Worm (Caenorhabditis elegans) whole organism, L4 larva: ENCODE results near the gene rpi-2.

ENCODE experiments used
- F26F4.8 ChIP-seq: fragments of 200-800 bp; sonication (Bioruptor generic); conservative IDR thresholded peaks from 2 replicates; pipeline ENCODE4 v1.3.6; 2022; ENCODE audit warnings: missing genetic modification characterization, missing compliant biosample characterization
- F49E8.2 ChIP-seq: sonication (generic microtip); optimal IDR thresholded peaks from 2 replicates; lab custom pipeline; 2016; ENCODE audit warnings: missing compliant biosample characterization, mild to moderate bottlenecking, missing genetic modification characterization, borderline replicate concordance
- R02D3.7 ChIP-seq: fragments of 150-350 bp; sonication (generic microtip); optimal IDR thresholded peaks from 3 replicates; lab custom pipeline; 2014; ENCODE audit warnings: missing biosample characterization, missing genetic modification characterization
- Y105C5A.15 ChIP-seq: fragments of 200-800 bp; sonication (Bioruptor generic); IDR thresholded peaks from 2 replicates; pipeline ENCODE4 v1.3.6; 2022; ENCODE audit warnings: missing genetic modification characterization, missing compliant biosample characterization
- aha-1 ChIP-seq: fragments of 150-350 bp; peaks from one replicate; lab custom pipeline; 2014; ENCODE audit warnings: missing biosample characterization, missing genetic modification characterization
- aly-2 ChIP-seq: sonication (generic microtip); optimal IDR thresholded peaks from 2 replicates; lab custom pipeline; 2018; ENCODE audit warnings: missing biosample characterization, missing genetic modification characterization
- ceh-28 ChIP-seq: fragments of 150-350 bp; optimal IDR thresholded peaks from 2 replicates; lab custom pipeline; 2014; ENCODE audit warnings: missing biosample characterization, missing genetic modification reagents, missing genetic modification characterization
- cey-2 ChIP-seq: sonication (generic microtip); optimal IDR thresholded peaks from 3 replicates; lab custom pipeline; 2017; ENCODE audit warnings: missing genetic modification characterization, mild to moderate bottlenecking, missing compliant biosample characterization, antibody characterized with exemption, borderline replicate concordance; ENCODE audit not compliant: insufficient read depth
- daf-12 ChIP-seq: fragments of 150-350 bp; optimal IDR thresholded peaks from 2 replicates; lab custom pipeline; 2014; ENCODE audit warnings: missing biosample characterization, missing genetic modification reagents, missing genetic modification characterization
- daf-16 ChIP-seq, 3 experiments: sonication (generic microtip); optimal IDR thresholded peaks; 2 replicates each; lab custom pipeline; 2016 to 2017; ENCODE audit warnings: missing genetic modification characterization in 3 of 3, missing genetic modification reagents in 3 of 3, mild to moderate bottlenecking in 2 of 3, missing compliant biosample characterization in 2 of 3, missing biosample characterization in 1 of 3, moderate library complexity in 1 of 3
- dmd-8 ChIP-seq: fragments of 200-800 bp; sonication (Bioruptor generic); IDR thresholded peaks from 2 replicates; pipeline ENCODE4 v1.3.6; 2022; ENCODE audit warnings: missing genetic modification characterization, missing compliant biosample characterization
- dpl-1 ChIP-seq: fragments of 150-350 bp; optimal IDR thresholded peaks from 2 replicates; lab custom pipeline; 2014; ENCODE audit warnings: missing biosample characterization, missing genetic modification reagents, missing genetic modification characterization
- duxl-1 ChIP-seq: sonication (generic microtip); optimal IDR thresholded peaks from 2 replicates; lab custom pipeline; 2016; ENCODE audit warnings: mild to moderate bottlenecking, missing genetic modification characterization, moderate library complexity, missing compliant biosample characterization; ENCODE audit not compliant: poor library complexity
- egl-43 ChIP-seq: fragments of 200-800 bp; sonication (Bioruptor generic); IDR thresholded peaks from 2 replicates; pipeline ENCODE4 v1.3.6; 2022; ENCODE audit warnings: missing genetic modification reagents, missing genetic modification characterization, missing compliant biosample characterization
- hlh-11 ChIP-seq: fragments of 200-800 bp; sonication (Bioruptor generic); optimal IDR thresholded peaks from 2 replicates; lab custom pipeline; 2018; ENCODE audit warnings: mild to moderate bottlenecking, missing genetic modification characterization, missing compliant biosample characterization
- hlh-30 ChIP-seq: sonication (generic microtip); optimal IDR thresholded peaks from 2 replicates; lab custom pipeline; 2017; ENCODE audit warnings: antibody characterized with exemption, mild to moderate bottlenecking, missing genetic modification characterization, missing compliant biosample characterization; ENCODE audit not compliant: insufficient read depth
- hmg-1.1 ChIP-seq: fragments of 200-800 bp; sonication (Bioruptor generic); IDR thresholded peaks from 2 replicates; pipeline ENCODE4 v1.3.6; 2022; ENCODE audit warnings: missing genetic modification reagents, missing genetic modification characterization, missing compliant biosample characterization
- jun-1 ChIP-seq: fragments of 150-350 bp; optimal IDR thresholded peaks from 2 replicates; lab custom pipeline; 2014; ENCODE audit warnings: missing biosample characterization, missing genetic modification reagents, missing genetic modification characterization
- lim-7 ChIP-seq: fragments of 200-800 bp; sonication (Bioruptor generic); IDR thresholded peaks from 2 replicates; pipeline ENCODE4 v1.3.6; 2022; ENCODE audit warnings: missing genetic modification characterization, missing compliant biosample characterization
- lin-29 ChIP-seq: fragments of 200-800 bp; sonication (Bioruptor generic); IDR thresholded peaks from 2 replicates; pipeline ENCODE4 v1.3.6; 2022; ENCODE audit warnings: missing genetic modification reagents, missing genetic modification characterization, missing compliant biosample characterization
- lin-39 ChIP-seq: fragments of 150-350 bp; optimal IDR thresholded peaks from 2 replicates; lab custom pipeline; 2014; ENCODE audit warnings: missing biosample characterization, missing genetic modification reagents, missing genetic modification characterization
- mdl-1 ChIP-seq, 2 experiments: fragments of 150-350 bp in 1 of 2; sonication (generic microtip) in 1 of 2; optimal IDR thresholded peaks; 2 replicates each; lab custom pipeline; 2014 to 2017; ENCODE audit warnings: missing biosample characterization in 2 of 2, missing genetic modification characterization in 2 of 2
- mes-2 ChIP-seq: sonication (generic microtip); optimal IDR thresholded peaks from 2 replicates; lab custom pipeline; 2016; ENCODE audit warnings: missing genotype, mild to moderate bottlenecking, missing genetic modification characterization, missing compliant biosample characterization; ENCODE audit not compliant: poor library complexity, severe bottlenecking
- nhr-237 ChIP-seq: sonication (generic microtip); optimal IDR thresholded peaks from 2 replicates; lab custom pipeline; 2017; ENCODE audit warnings: missing biosample characterization, missing genetic modification characterization
- nhr-25 ChIP-seq: sonication (generic microtip); optimal IDR thresholded peaks from 2 replicates; lab custom pipeline; 2017; ENCODE audit warnings: missing genetic modification characterization, mild to moderate bottlenecking, missing compliant biosample characterization, antibody characterized with exemption, moderate library complexity, borderline replicate concordance; ENCODE audit not compliant: insufficient read depth
- nhr-28 ChIP-seq: fragments of 150-350 bp; optimal IDR thresholded peaks from 2 replicates; lab custom pipeline; 2014; ENCODE audit warnings: missing biosample characterization, missing genetic modification characterization
- nhr-41 ChIP-seq: fragments of 200-800 bp; sonication (Bioruptor generic); IDR thresholded peaks from 2 replicates; pipeline ENCODE4 v1.3.6; 2022; ENCODE audit warnings: missing genetic modification reagents, missing genetic modification characterization, missing compliant biosample characterization
- nhr-42 ChIP-seq: fragments of 200-800 bp; sonication (Bioruptor generic); IDR thresholded peaks from 2 replicates; pipeline ENCODE4 v1.3.6; 2022; ENCODE audit warnings: missing genetic modification characterization, missing compliant biosample characterization
- nhr-77 ChIP-seq: fragments of 150-350 bp; optimal IDR thresholded peaks from 2 replicates; lab custom pipeline; 2014; ENCODE audit warnings: missing biosample characterization, missing genetic modification characterization
- php-3 ChIP-seq: fragments of 200-800 bp; sonication (Bioruptor generic); IDR thresholded peaks from 2 replicates; pipeline ENCODE4 v1.3.6; 2022; ENCODE audit warnings: missing genetic modification reagents, missing genetic modification characterization, missing compliant biosample characterization
- pqm-1 ChIP-seq: sonication (generic microtip); optimal IDR thresholded peaks from 2 replicates; lab custom pipeline; 2017; ENCODE audit warnings: missing biosample characterization, missing genetic modification characterization
- rbr-2 ChIP-seq: sonication (generic microtip); optimal IDR thresholded peaks from 2 replicates; lab custom pipeline; 2016; ENCODE audit warnings: missing genotype, missing genetic modification characterization, missing compliant biosample characterization
- saeg-2 ChIP-seq: fragments of 200-800 bp; sonication (Bioruptor generic); IDR thresholded peaks from 2 replicates; pipeline ENCODE4 v1.3.6; 2022; ENCODE audit warnings: missing genetic modification reagents, missing genetic modification characterization, missing compliant biosample characterization
- sdz-12 ChIP-seq: fragments of 200-800 bp; sonication (Bioruptor generic); optimal IDR thresholded peaks from 2 replicates; lab custom pipeline; 2018; ENCODE audit warnings: mild to moderate bottlenecking, missing genetic modification characterization, missing compliant biosample characterization
- set-16 ChIP-seq: fragments of 200-800 bp; sonication (Bioruptor generic); IDR thresholded peaks from 2 replicates; pipeline ENCODE4 v1.3.6; 2022; ENCODE audit warnings: missing genetic modification reagents, missing genetic modification characterization, missing compliant biosample characterization
- skn-1 ChIP-seq: fragments of 150-350 bp; optimal IDR thresholded peaks from 2 replicates; lab custom pipeline; 2014; ENCODE audit warnings: missing biosample characterization, missing genetic modification characterization
- snpc-1.2 ChIP-seq: fragments of 200-800 bp; sonication (Bioruptor generic); IDR thresholded peaks from 2 replicates; pipeline ENCODE4 v1.3.6; 2022; ENCODE audit warnings: missing genetic modification reagents, missing genetic modification characterization, missing compliant biosample characterization
- spr-3 ChIP-seq: fragments of 200-800 bp; sonication (Bioruptor generic); optimal IDR thresholded peaks from 2 replicates; lab custom pipeline; 2018; ENCODE audit warnings: mild to moderate bottlenecking, missing genetic modification characterization, missing compliant biosample characterization
- tag-97 ChIP-seq: fragments of 200-800 bp; sonication (Bioruptor generic); IDR thresholded peaks from 2 replicates; pipeline ENCODE4 v1.3.6; 2022; ENCODE audit warnings: missing genetic modification characterization, missing compliant biosample characterization
- zag-1 ChIP-seq: fragments of 150-350 bp; optimal IDR thresholded peaks from 2 replicates; lab custom pipeline; 2014; ENCODE audit warnings: missing biosample characterization, missing genetic modification characterization

Gene rpi-2

ce11 chrIV:1739366-1740104 lies 28.5 kb downstream of the rpi-2 start (continued):
- TF ChIP-seq nhr-28, result peak; percentile 18
- TF ChIP-seq set-16 (GFP tag; lab: Robert Waterston, UW), result peak; percentile 61
- TF ChIP-seq zag-1 (tag; lab: Kevin White, UChicago), result no peak
- peak; percentile 63; the same call in 1 of the 2 replicates for TF ChIP-seq egl-43 (GFP tag; lab: Robert Waterston, UW)
- TF ChIP-seq pqm-1 (tag; lab: Kevin White, UChicago), result peak; percentile 16

ce11 chrIV:1740105-1741023 lies 29.3 kb downstream of the rpi-2 start, which contains the start of gene ptpn-22:
ptpn-22 (minus strand) TSS chrIV:1740262.
- TF ChIP-seq F26F4.8 (GFP tag; lab: Robert Waterston, UW) (no peak), aha-1 (tag; lab: Kevin White, UChicago) (peak; percentile 35), skn-1 (tag; lab: Kevin White, UChicago) (no peak), Y105C5A.15 (GFP tag; lab: Robert Waterston, UW) (no peak), mes-2 (no peak), F49E8.2 (no peak), saeg-2 (no peak), nhr-237 (no peak), nhr-77 (tag; lab: Kevin White, UChicago) (no peak), daf-12 (tag; lab: Kevin White, UChicago) (no peak), lin-29 (GFP tag; lab: Robert Waterston, UW) (no peak), aly-2 (tag; lab: Kevin White, UChicago) (no peak), sdz-12 (GFP tag; lab: Kevin White, UChicago) (no peak), nhr-41 (GFP tag; lab: Robert Waterston, UW) (no peak), nhr-42 (no peak), nhr-28 (peak; percentile 9), mdl-1 (tag; optimal IDR thresholded peaks at IDR 0.05; lab: Kevin White, UChicago) (no peak), R02D3.7 (no peak), daf-16 (GFP tag; optimal IDR thresholded peaks at IDR 0.05; lab: Kevin White, UChicago) (no peak), daf-16 (tag; optimal IDR thresholded peaks at IDR 0.05; lab: Kevin White, UChicago) (peak; percentile 18), tag-97 (GFP tag; lab: Robert Waterston, UW) (no peak), php-3 (GFP tag; lab: Robert Waterston, UW) (no peak), ceh-28 (tag; lab: Kevin White, UChicago) (peak; percentile 90), dmd-8 (GFP tag; lab: Robert Waterston, UW) (no peak), lim-7 (GFP tag; lab: Robert Waterston, UW) (no peak), nhr-25 (no peak), cey-2 (tag; lab: Kevin White, UChicago) (no peak), snpc-1.2 (GFP tag; lab: Robert Waterston, UW) (no peak), lin-39 (tag; lab: Kevin White, UChicago) (no peak), hmg-1.1 (GFP tag; lab: Robert Waterston, UW) (no peak), dpl-1 (GFP tag; lab: Kevin White, UChicago) (no peak), jun-1 (tag; lab: Kevin White, UChicago) (no peak), hlh-30 (tag; lab: Kevin White, UChicago) (no peak), duxl-1 (no peak), hlh-11 (tag; lab: Kevin White, UChicago) (peak; percentile 25), egl-43 (GFP tag; lab: Robert Waterston, UW) (no peak), rbr-2 (no peak), spr-3 (no peak)
